Fruit fly (Drosophila melanogaster) whole organism, embryonic: Measurements from ENCODE around the gene CG5612.
A peak's percentile ranks its signal among the peaks of the same experiment; 100 is the strongest.

ENCODE experiments used
- Aef1 ChIP-seq: fragments of 200-800 bp; sonication (Bioruptor generic); IDR thresholded peaks from 3 replicates; pipeline ENCODE4 v1.3.6; 2022; ENCODE audit warnings: missing biosample characterization, missing genetic modification characterization
- Atf6 ChIP-seq: fragments of 200-800 bp; sonication (Bioruptor generic); IDR thresholded peaks from 2 replicates; pipeline ENCODE4 v1.3.6; 2022; ENCODE audit warnings: missing biosample characterization, missing genetic modification characterization
- BtbVII ChIP-seq: fragments of 200-800 bp; sonication (Bioruptor generic); optimal IDR thresholded peaks from 3 replicates; lab custom pipeline; 2017; ENCODE audit warnings: missing biosample characterization, mild to moderate bottlenecking, missing genetic modification characterization
- CG10267 ChIP-seq: fragments of 200-800 bp; sonication (Bioruptor generic); optimal IDR thresholded peaks from 2 replicates; lab custom pipeline; 2018; ENCODE audit warnings: missing biosample characterization, mild to moderate bottlenecking, missing genetic modification characterization, moderate library complexity
- CG10274 ChIP-seq: fragments of 200-800 bp; sonication (Bioruptor generic); optimal IDR thresholded peaks from 3 replicates; lab custom pipeline; 2017; ENCODE audit warnings: missing biosample characterization, mild to moderate bottlenecking, missing genetic modification characterization
- CG10565 ChIP-seq: fragments of 200-800 bp; sonication (Bioruptor generic); optimal IDR thresholded peaks from 3 replicates; lab custom pipeline; 2016; ENCODE audit warnings: missing biosample characterization, mild to moderate bottlenecking, missing genetic modification characterization
- CG11247 ChIP-seq: fragments of 200-800 bp; sonication (Bioruptor generic); IDR thresholded peaks from 2 replicates; pipeline ENCODE4 v1.3.6; 2022; ENCODE audit warnings: missing biosample characterization, missing genetic modification characterization
- CG11723 ChIP-seq: fragments of 200-800 bp; sonication (Bioruptor generic); optimal IDR thresholded peaks from 2 replicates; lab custom pipeline; 2017; ENCODE audit warnings: missing biosample characterization, mild to moderate bottlenecking, missing genetic modification characterization
- CG12071 ChIP-seq: fragments of 200-800 bp; sonication (Bioruptor generic); optimal IDR thresholded peaks from 3 replicates; lab custom pipeline; 2018; ENCODE audit warnings: missing biosample characterization, mild to moderate bottlenecking, missing genetic modification characterization
- CG13296 ChIP-seq: fragments of 200-800 bp; sonication (Bioruptor generic); optimal IDR thresholded peaks from 3 replicates; lab custom pipeline; 2018; ENCODE audit warnings: missing biosample characterization, mild to moderate bottlenecking, missing genetic modification characterization
- CG1529 ChIP-seq: fragments of 200-800 bp; sonication (Bioruptor generic); optimal IDR thresholded peaks from 3 replicates; lab custom pipeline; 2018; ENCODE audit warnings: missing biosample characterization, missing genetic modification characterization
- CG2120 ChIP-seq: fragments of 200-800 bp; sonication (Bioruptor generic); optimal IDR thresholded peaks from 3 replicates; lab custom pipeline; 2016; ENCODE audit warnings: missing biosample characterization, missing genetic modification characterization
- CG30403 ChIP-seq: fragments of 200-800 bp; sonication (Bioruptor generic); optimal IDR thresholded peaks from 3 replicates; lab custom pipeline; 2016; ENCODE audit warnings: missing biosample characterization, missing genetic modification characterization
- CG3281 ChIP-seq: fragments of 200-800 bp; sonication (Bioruptor generic); optimal IDR thresholded peaks from 3 replicates; lab custom pipeline; 2017; ENCODE audit warnings: missing biosample characterization, mild to moderate bottlenecking, missing genetic modification characterization
- CG3847 ChIP-seq: fragments of 200-800 bp; sonication (Bioruptor generic); IDR thresholded peaks from 2 replicates; pipeline ENCODE4 v1.3.6; 2022; ENCODE audit warnings: missing biosample characterization, missing genetic modification characterization
- CG4617 ChIP-seq: fragments of 200-800 bp; sonication (Bioruptor generic); optimal IDR thresholded peaks from 3 replicates; lab custom pipeline; 2016; ENCODE audit warnings: missing biosample characterization, missing genetic modification characterization, borderline replicate concordance
- CG7556 ChIP-seq: fragments of 200-800 bp; sonication (Bioruptor generic); optimal IDR thresholded peaks from 2 replicates; lab custom pipeline; 2017; ENCODE audit warnings: missing biosample characterization, mild to moderate bottlenecking, missing genetic modification characterization
- CG7987 ChIP-seq: fragments of 200-800 bp; sonication (Bioruptor generic); optimal IDR thresholded peaks from 2 replicates; lab custom pipeline; 2018; ENCODE audit warnings: missing biosample characterization, mild to moderate bottlenecking, missing genetic modification characterization, moderate library complexity
- CG8924 ChIP-seq: fragments of 200-800 bp; optimal IDR thresholded peaks from 3 replicates; lab custom pipeline; 2019; ENCODE audit warnings: missing biosample characterization, mild to moderate bottlenecking, missing genetic modification characterization, moderate library complexity
- CG9932 ChIP-seq: fragments of 200-800 bp; sonication (Bioruptor generic); IDR thresholded peaks from 2 replicates; pipeline ENCODE4 v1.3.6; 2022; ENCODE audit warnings: missing biosample characterization, missing genetic modification characterization
- Eip74EF ChIP-seq, 2 experiments: fragments of 200-800 bp in 1 of 2; fragments of >200 bp in 1 of 2; sonication (Bioruptor generic) in 1 of 2; optimal IDR thresholded peaks; 2 replicates each; lab custom pipeline; 2017 to 2019; ENCODE audit warnings: missing biosample characterization in 2 of 2, missing genetic modification characterization in 2 of 2, mild to moderate bottlenecking in 1 of 2, moderate library complexity in 1 of 2
- Ets65A ChIP-seq: fragments of 200-800 bp; sonication (Bioruptor generic); peaks from one replicate; lab custom pipeline; 2016; ENCODE audit warnings: missing biosample characterization, missing genetic modification characterization
- Fer1 ChIP-seq: fragments of 200-800 bp; sonication (Bioruptor generic); optimal IDR thresholded peaks from 2 replicates; lab custom pipeline; 2017; ENCODE audit warnings: missing biosample characterization, mild to moderate bottlenecking, missing genetic modification characterization
- Fer3 ChIP-seq: fragments of 200-800 bp; sonication (Bioruptor generic); optimal IDR thresholded peaks from 2 replicates; lab custom pipeline; 2018; ENCODE audit warnings: missing biosample characterization, mild to moderate bottlenecking, missing genetic modification characterization, moderate library complexity
- Hmr ChIP-seq: fragments of 200-800 bp; sonication (Bioruptor generic); optimal IDR thresholded peaks from 3 replicates; lab custom pipeline; 2017; ENCODE audit warnings: mild to moderate bottlenecking, missing biosample characterization, missing genetic modification reagents, missing genetic modification characterization
- MESR4 ChIP-seq: fragments of 200-800 bp; sonication (Bioruptor generic); optimal IDR thresholded peaks from 2 replicates; lab custom pipeline; 2018; ENCODE audit warnings: missing biosample characterization, mild to moderate bottlenecking, missing genetic modification characterization, moderate library complexity
- Med ChIP-seq: fragments of 200-800 bp; sonication (Bioruptor generic); peaks from one replicate; lab custom pipeline; 2016; ENCODE audit warnings: missing biosample characterization, missing genetic modification characterization, mild to moderate bottlenecking, inconsistent platforms, moderate library complexity
- Meics ChIP-seq: fragments of 200-800 bp; sonication (Bioruptor generic); optimal IDR thresholded peaks from 2 replicates; lab custom pipeline; 2017; ENCODE audit warnings: missing biosample characterization, mild to moderate bottlenecking, missing genetic modification characterization
- Mrtf ChIP-seq: fragments of 200-800 bp; sonication (Bioruptor generic); IDR thresholded peaks from 3 replicates; pipeline ENCODE4 v1.3.6; 2022; ENCODE audit warnings: missing biosample characterization, missing genetic modification characterization
- Poxn ChIP-seq: fragments of 200-800 bp; sonication (Bioruptor generic); IDR thresholded peaks from 2 replicates; pipeline ENCODE4 v1.3.6; 2022; ENCODE audit warnings: missing biosample characterization, missing genetic modification characterization
- Rfx ChIP-seq: fragments of 200-800 bp; sonication (Bioruptor generic); IDR thresholded peaks from 2 replicates; pipeline ENCODE4 v1.3.6; 2022; ENCODE audit warnings: missing biosample characterization, missing genetic modification characterization
- Spps ChIP-seq: fragments of 200-800 bp; sonication (Bioruptor generic); optimal IDR thresholded peaks from 2 replicates; lab custom pipeline; 2018; ENCODE audit warnings: missing biosample characterization, mild to moderate bottlenecking, missing genetic modification characterization
- TFAM ChIP-seq: fragments of 200-800 bp; sonication (Bioruptor generic); optimal IDR thresholded peaks from 2 replicates; lab custom pipeline; 2017; ENCODE audit warnings: missing biosample characterization, missing genetic modification characterization, inconsistent platforms
- Xrp1 ChIP-seq: fragments of 200-800 bp; sonication (Bioruptor generic); IDR thresholded peaks from 2 replicates; pipeline ENCODE4 v1.3.6; 2022; ENCODE audit warnings: missing biosample characterization, missing genetic modification characterization
- ase ChIP-seq: fragments of 200-800 bp; sonication (Bioruptor generic); IDR thresholded peaks from 3 replicates; pipeline ENCODE4 v1.3.6; 2022; ENCODE audit warnings: missing biosample characterization, missing genetic modification characterization
- bowl ChIP-seq: fragments of 200-800 bp; sonication (Bioruptor generic); IDR thresholded peaks from 2 replicates; pipeline ENCODE4 v1.3.6; 2022; ENCODE audit warnings: missing biosample characterization, missing genetic modification characterization
- chn ChIP-seq: fragments of 200-800 bp; sonication (Bioruptor generic); optimal IDR thresholded peaks from 2 replicates; lab custom pipeline; 2016; ENCODE audit warnings: missing biosample characterization, missing genetic modification characterization
- ci ChIP-seq: fragments of 200-800 bp; sonication (Bioruptor generic); IDR thresholded peaks from 3 replicates; pipeline ENCODE4 v1.3.6; 2022; ENCODE audit warnings: missing biosample characterization, missing genetic modification characterization
- dimm ChIP-seq: fragments of 200-800 bp; sonication (Bioruptor generic); IDR thresholded peaks from 2 replicates; pipeline ENCODE4 v1.3.6; 2022; ENCODE audit warnings: missing biosample characterization, missing genetic modification characterization
- dmrt11E ChIP-seq: fragments of 200-800 bp; sonication (Bioruptor generic); optimal IDR thresholded peaks from 3 replicates; lab custom pipeline; 2018; ENCODE audit warnings: missing biosample characterization, mild to moderate bottlenecking, missing genetic modification characterization, moderate library complexity
- fu2 ChIP-seq: fragments of 200-800 bp; sonication (Bioruptor generic); optimal IDR thresholded peaks from 2 replicates; lab custom pipeline; 2016; ENCODE audit warnings: missing biosample characterization, missing genetic modification characterization
- gsb ChIP-seq: fragments of 200-800 bp; sonication (Bioruptor generic); IDR thresholded peaks from 2 replicates; pipeline ENCODE4 v1.3.6; 2022; ENCODE audit warnings: missing biosample characterization, missing genetic modification characterization
- insv ChIP-seq, 2 experiments: fragments of 200-800 bp; sonication (Bioruptor generic); optimal IDR thresholded peaks; 3 replicates each; lab custom pipeline; 2016 to 2018; ENCODE audit warnings: missing biosample characterization in 2 of 2, missing genetic modification characterization in 2 of 2
- lbe ChIP-seq: fragments of 200-800 bp; sonication (Bioruptor generic); optimal IDR thresholded peaks from 2 replicates; lab custom pipeline; 2016; ENCODE audit warnings: missing biosample characterization, mild to moderate bottlenecking, missing genetic modification characterization
- lola ChIP-seq, 3 experiments: fragments of >200 bp in 2 of 3; fragments of 200-800 bp in 1 of 3; sonication (Bioruptor generic) in 1 of 3; optimal IDR thresholded peaks; 2 replicates each; lab custom pipeline; 2017 to 2019; ENCODE audit warnings: missing biosample characterization in 3 of 3, missing genetic modification characterization in 3 of 3, mild to moderate bottlenecking in 1 of 3, moderate library complexity in 1 of 3
- nerfin-2 ChIP-seq: fragments of 200-800 bp; sonication (Bioruptor generic); IDR thresholded peaks from 2 replicates; pipeline ENCODE4 v1.3.6; 2022; ENCODE audit warnings: missing biosample characterization, missing genetic modification characterization; ENCODE audit not compliant: partially characterized antibody
- phol ChIP-seq: fragments of 200-800 bp; sonication (Bioruptor generic); optimal IDR thresholded peaks from 3 replicates; lab custom pipeline; 2018; ENCODE audit warnings: missing biosample characterization, mild to moderate bottlenecking, missing genetic modification characterization, moderate library complexity
- pzg ChIP-seq: fragments of 200-800 bp; sonication (Bioruptor generic); optimal IDR thresholded peaks from 3 replicates; lab custom pipeline; 2018; ENCODE audit warnings: missing biosample characterization, mild to moderate bottlenecking, missing genetic modification characterization, moderate library complexity
- salm ChIP-seq: fragments of 200-800 bp; sonication (Bioruptor generic); optimal IDR thresholded peaks from 2 replicates; lab custom pipeline; 2018; ENCODE audit warnings: missing biosample characterization, mild to moderate bottlenecking, missing genetic modification characterization
- sim ChIP-seq: fragments of 200-800 bp; sonication (Bioruptor generic); IDR thresholded peaks from 2 replicates; pipeline ENCODE4 v1.3.6; 2022; ENCODE audit warnings: missing biosample characterization, missing genetic modification characterization
- vvl ChIP-seq: fragments of 200-800 bp; sonication (Bioruptor generic); IDR thresholded peaks from 2 replicates; pipeline ENCODE4 v1.3.6; 2022; ENCODE audit warnings: missing biosample characterization, missing genetic modification characterization

CG5612 gene

dm6 chr3R:27613814-27614213 lies 12.0 kb downstream of the CG5612 start (continued):
- TF ChIP-seq bowl = no peak
- peak; percentile 36; the same call in 1 of the 2 replicates for TF ChIP-seq Rfx (GFP tag; lab: Robert Waterston, UW)
- TF ChIP-seq Meics (GFP tag; lab: Kevin White, UChicago) = peak; percentile 14
- TF ChIP-seq CG7556 (GFP tag; lab: Kevin White, UChicago) = peak; percentile 8
- TF ChIP-seq CG10274 = no peak
- TF ChIP-seq Mrtf = no peak
- no peak for TF ChIP-seq Spps (tag; lab: Kevin White, UChicago)
- no peak for TF ChIP-seq CG7987
- TF ChIP-seq fu2 (GFP tag; lab: Kevin White, UChicago) = no peak
- TF ChIP-seq CG10565 = no peak
- TF ChIP-seq CG8924 (tag; lab: Kevin White, UChicago) = peak; percentile 13
- TF ChIP-seq CG3281 (GFP tag; lab: Kevin White, UChicago) = peak; percentile 40
- TF ChIP-seq CG2120 = peak; percentile 32
- no peak for TF ChIP-seq sim (GFP tag; lab: Robert Waterston, UW)
- no peak for TF ChIP-seq CG1529 (GFP tag; lab: Kevin White, UChicago)
- TF ChIP-seq CG11723 = no peak
- no peak for TF ChIP-seq dmrt11E (tag; lab: Kevin White, UChicago)
- TF ChIP-seq Fer1 (GFP tag; lab: Kevin White, UChicago) = peak; percentile 59
- TF ChIP-seq CG13296 (GFP tag; lab: Kevin White, UChicago) = peak; percentile 25
- no peak for TF ChIP-seq insv (GFP tag; optimal IDR thresholded peaks at IDR 0.05; lab: Kevin White, UChicago)
- peak; percentile 12; the same call in 1 of the 2 replicates for TF ChIP-seq dimm (GFP tag; lab: Robert Waterston, UW)
- TF ChIP-seq Atf6 (GFP tag; lab: Robert Waterston, UW) = peak; percentile 57; the same call in 1 of the 2 replicates
- peak; percentile 16; the same call in 1 of the 2 replicates for TF ChIP-seq Xrp1 (GFP tag; lab: Robert Waterston, UW)
- no peak for TF ChIP-seq gsb (GFP tag; lab: Robert Waterston, UW)
- 0 out of 2 replicates have a peak, but pooled peaks have one; percentile 37 for TF ChIP-seq CG9932 (GFP tag; lab: Robert Waterston, UW)
- no peak for TF ChIP-seq Poxn
- peak; percentile 38; the same call in 1 of the 3 replicates for TF ChIP-seq ase (GFP tag; lab: Robert Waterston, UW)
- peak; percentile 1 for TF ChIP-seq Hmr (GFP tag; lab: Kevin White, UChicago)
- TF ChIP-seq chn = no peak
- 0 out of 3 replicates have a peak, but pooled peaks have one; percentile 8 for TF ChIP-seq ci (GFP tag; lab: Robert Waterston, UW)
- TF ChIP-seq CG4617 (GFP tag; lab: Kevin White, UChicago) = no peak
- TF ChIP-seq CG3847 (GFP tag; lab: Robert Waterston, UW) = 0 out of 2 replicates have a peak, but pooled peaks have one; percentile 6
- no peak for TF ChIP-seq Eip74EF (GFP tag; optimal IDR thresholded peaks at IDR 0.05; lab: Kevin White, UChicago)
- TF ChIP-seq Ets65A = peak; percentile 12
- TF ChIP-seq vvl (GFP tag; lab: Robert Waterston, UW) = 0 out of 2 replicates have a peak, but pooled peaks have one; percentile 16
- no peak for TF ChIP-seq CG10267
- no peak for TF ChIP-seq MESR4 (GFP tag; lab: Kevin White, UChicago)
- no peak for TF ChIP-seq Aef1 (GFP tag; lab: Robert Waterston, UW)
- TF ChIP-seq nerfin-2 (GFP tag; lab: Robert Waterston, UW) = no peak
- TF ChIP-seq CG12071 (GFP tag; lab: Kevin White, UChicago) = peak; percentile 13
- no peak for TF ChIP-seq salm (tag; lab: Kevin White, UChicago)
- peak; percentile 47 for TF ChIP-seq phol (tag; lab: Kevin White, UChicago)
- no peak for TF ChIP-seq CG11247
- no peak for TF ChIP-seq pzg (GFP tag; lab: Kevin White, UChicago)
- peak; percentile 27 for TF ChIP-seq Fer3 (tag; lab: Kevin White, UChicago)
- no peak for TF ChIP-seq lbe (GFP tag; lab: Kevin White, UChicago)
- peak; percentile 83 for TF ChIP-seq Med
- no peak for TF ChIP-seq lola (GFP tag; optimal IDR thresholded peaks at IDR 0.05; lab: Kevin White, UChicago)
- no peak for TF ChIP-seq TFAM (GFP tag; lab: Kevin White, UChicago)
- peak; percentile 25 for TF ChIP-seq BtbVII (GFP tag; lab: Kevin White, UChicago)
- TF ChIP-seq CG30403 = no peak
